Worm (Caenorhabditis elegans) whole organism, midembryonic: Measurements from ENCODE around the gene B0034.5.

ENCODE experiments used
- T22C8.4 ChIP-seq: fragments of 200-800 bp; sonication (Bioruptor generic); IDR thresholded peaks from 2 replicates; pipeline ENCODE4 v1.3.6; 2022; ENCODE audit warnings: missing genetic modification characterization, missing compliant biosample characterization
- cog-1 ChIP-seq: sonication (generic microtip); optimal IDR thresholded peaks from 2 replicates; lab custom pipeline; 2016; ENCODE audit warnings: missing genetic modification characterization, missing compliant biosample characterization
- flt-1 ChIP-seq: fragments of 200-800 bp; sonication (Bioruptor generic); IDR thresholded peaks from 2 replicates; pipeline ENCODE4 v1.3.6; 2022; ENCODE audit warnings: missing genetic modification characterization, missing compliant biosample characterization
- klf-2 ChIP-seq: fragments of 200-800 bp; sonication (Bioruptor generic); conservative IDR thresholded peaks from 2 replicates; pipeline ENCODE4 v1.3.6; 2022; ENCODE audit warnings: missing genetic modification reagents, missing genetic modification characterization, missing compliant biosample characterization
- med-1 ChIP-seq: sonication (generic microtip); optimal IDR thresholded peaks from 2 replicates; lab custom pipeline; 2017; ENCODE audit warnings: missing genetic modification characterization, mild to moderate bottlenecking, missing compliant biosample characterization, antibody characterized with exemption, missing genetic modification reagents; ENCODE audit not compliant: insufficient read depth
- ref-1 ChIP-seq: fragments of 200-800 bp; sonication (Bioruptor generic); conservative IDR thresholded peaks from 2 replicates; pipeline ENCODE4 v1.3.6; 2022; ENCODE audit warnings: missing genetic modification reagents, missing genetic modification characterization, missing compliant biosample characterization
- tab-1 ChIP-seq: fragments of 200-800 bp; sonication (Bioruptor generic); IDR thresholded peaks from 2 replicates; pipeline ENCODE4 v1.3.6; 2022; ENCODE audit warnings: missing genetic modification characterization, missing compliant biosample characterization
- ztf-23 ChIP-seq: fragments of 200-800 bp; sonication (Bioruptor generic); IDR thresholded peaks from 2 replicates; pipeline ENCODE4 v1.3.6; 2022; ENCODE audit warnings: missing genetic modification reagents, missing genetic modification characterization, missing compliant biosample characterization
- ztf-29 ChIP-seq: fragments of 200-800 bp; sonication (Bioruptor generic); IDR thresholded peaks from 2 replicates; pipeline ENCODE4 v1.3.6; 2022; ENCODE audit warnings: missing genetic modification reagents, missing genetic modification characterization, missing compliant biosample characterization

Gene B0034.5

ce11 chrII:5942593-5942992 is 32.2 kb downstream of the B0034.5 start, which contains the start of gene F28B12.1:
Gene F28B12.1, plus strand, starts transcription at chrII:5942927.
- TF ChIP-seq ztf-23 (GFP tag; lab: Robert Waterston, UW), result 0 out of 2 replicates have a peak, but pooled peaks have one; percentile 29
- no peak for TF ChIP-seq med-1 (GFP tag; lab: Kevin White, UChicago)

ce11 chrII:5940815-5941214 is 34.0 kb downstream of the B0034.5 start, which contains the start of gene F28B12.6:
Gene F28B12.6, plus strand, starts transcription at chrII:5940863.
- TF ChIP-seq ztf-29 (GFP tag; lab: Robert Waterston, UW), result no peak
- TF ChIP-seq flt-1, result no peak
- no peak for TF ChIP-seq ref-1 (GFP tag; lab: Robert Waterston, UW)
- no peak for TF ChIP-seq T22C8.4 (GFP tag; lab: Robert Waterston, UW)
- TF ChIP-seq med-1 (GFP tag; lab: Kevin White, UChicago), result no peak
- TF ChIP-seq cog-1, result no peak
- TF ChIP-seq tab-1 (GFP tag; lab: Robert Waterston, UW), result no peak
- no peak for TF ChIP-seq klf-2 (GFP tag; lab: Robert Waterston, UW)
- no peak for TF ChIP-seq ztf-23 (GFP tag; lab: Robert Waterston, UW)

ce11 chrII:5936009-5936408 is 38.8 kb downstream of the B0034.5 start:
- no peak for TF ChIP-seq ref-1 (GFP tag; lab: Robert Waterston, UW)
- no peak for TF ChIP-seq flt-1
- TF ChIP-seq ztf-29 (GFP tag; lab: Robert Waterston, UW), result no peak
- no peak for TF ChIP-seq med-1 (GFP tag; lab: Kevin White, UChicago)
- no peak for TF ChIP-seq ztf-23 (GFP tag; lab: Robert Waterston, UW)
- no peak for TF ChIP-seq klf-2 (GFP tag; lab: Robert Waterston, UW)
- no peak for TF ChIP-seq T22C8.4 (GFP tag; lab: Robert Waterston, UW)
- TF ChIP-seq cog-1, result no peak
- no peak for TF ChIP-seq tab-1 (GFP tag; lab: Robert Waterston, UW)

- TF ChIP-seq ref-1 (GFP tag; lab: Robert Waterston, UW) (no peak), T22C8.4 (GFP tag; lab: Robert Waterston, UW) (0 out of 2 replicates have a peak, but pooled peaks have one; percentile 6), tab-1 (GFP tag; lab: Robert Waterston, UW) (no peak)
These were observed 40.8 kb downstream of the B0034.5 start for ce11 chrII:5933962-5934422.

- 0 out of 2 replicates have a peak, but pooled peaks have one; percentile 36 for TF ChIP-seq klf-2 (GFP tag; lab: Robert Waterston, UW)
- TF ChIP-seq ref-1 (GFP tag; lab: Robert Waterston, UW), result no peak
- 0 out of 2 replicates have a peak, but pooled peaks have one; percentile 59 for TF ChIP-seq tab-1 (GFP tag; lab: Robert Waterston, UW)
- 0 out of 2 replicates have a peak, but pooled peaks have one; percentile 38 for TF ChIP-seq ztf-23 (GFP tag; lab: Robert Waterston, UW)
These were observed 41.6 kb downstream of the B0034.5 start for ce11 chrII:5933133-5933532.

ce11 chrII:5931904-5932764 is 42.6 kb downstream of the B0034.5 start:
- TF ChIP-seq flt-1 (no peak), ztf-23 (GFP tag; lab: Robert Waterston, UW) (no peak), klf-2 (GFP tag; lab: Robert Waterston, UW) (no peak), cog-1 (no peak), med-1 (GFP tag; lab: Kevin White, UChicago) (no peak), T22C8.4 (GFP tag; lab: Robert Waterston, UW) (no peak), ztf-29 (GFP tag; lab: Robert Waterston, UW) (no peak), ref-1 (GFP tag; lab: Robert Waterston, UW) (no peak), tab-1 (GFP tag; lab: Robert Waterston, UW) (no peak)

ce11 chrII:5931109-5931508 is 43.7 kb downstream of the B0034.5 start:
- TF ChIP-seq ztf-29 (GFP tag; lab: Robert Waterston, UW), result no peak
- no peak for TF ChIP-seq klf-2 (GFP tag; lab: Robert Waterston, UW)
- no peak for TF ChIP-seq cog-1
- no peak for TF ChIP-seq tab-1 (GFP tag; lab: Robert Waterston, UW)
- TF ChIP-seq ztf-23 (GFP tag; lab: Robert Waterston, UW), result no peak
- TF ChIP-seq ref-1 (GFP tag; lab: Robert Waterston, UW), result no peak
- no peak for TF ChIP-seq flt-1
- TF ChIP-seq med-1 (GFP tag; lab: Kevin White, UChicago), result no peak
- TF ChIP-seq T22C8.4 (GFP tag; lab: Robert Waterston, UW), result no peak

ce11 chrII:5930095-5930653 is 44.6 kb downstream of the B0034.5 start:
- no peak for TF ChIP-seq klf-2 (GFP tag; lab: Robert Waterston, UW)
- no peak for TF ChIP-seq ztf-29 (GFP tag; lab: Robert Waterston, UW)
- TF ChIP-seq ztf-23 (GFP tag; lab: Robert Waterston, UW), result no peak
- no peak for TF ChIP-seq flt-1
- no peak for TF ChIP-seq ref-1 (GFP tag; lab: Robert Waterston, UW)
- TF ChIP-seq med-1 (GFP tag; lab: Kevin White, UChicago), result no peak
- no peak for TF ChIP-seq tab-1 (GFP tag; lab: Robert Waterston, UW)
- TF ChIP-seq T22C8.4 (GFP tag; lab: Robert Waterston, UW), result no peak
- no peak for TF ChIP-seq cog-1

- no peak for TF ChIP-seq med-1 (GFP tag; lab: Kevin White, UChicago)
- no peak for TF ChIP-seq ref-1 (GFP tag; lab: Robert Waterston, UW)
- TF ChIP-seq ztf-29 (GFP tag; lab: Robert Waterston, UW), result no peak
- no peak for TF ChIP-seq cog-1
- TF ChIP-seq klf-2 (GFP tag; lab: Robert Waterston, UW), result no peak
- TF ChIP-seq T22C8.4 (GFP tag; lab: Robert Waterston, UW), result no peak
- TF ChIP-seq flt-1, result no peak
- no peak for TF ChIP-seq tab-1 (GFP tag; lab: Robert Waterston, UW)
- no peak for TF ChIP-seq ztf-23 (GFP tag; lab: Robert Waterston, UW)
These were observed 46.3 kb downstream of the B0034.5 start, which contains the start of gene egl-44 for ce11 chrII:5928502-5928901. Gene egl-44, plus strand, starts transcription at chrII:5928802.
